Worm (Caenorhabditis elegans) whole organism, young adult: ENCODE data around the gene ergi-2.

Source experiments
- B0261.1 ChIP-seq: sonication (generic microtip); optimal IDR thresholded peaks from 2 replicates; lab custom pipeline; 2016; ENCODE audit warnings: mild to moderate bottlenecking, missing genetic modification characterization, moderate library complexity, missing compliant biosample characterization
- C06A6.2 ChIP-seq: fragments of 200-800 bp; sonication (Bioruptor generic); conservative IDR thresholded peaks from 2 replicates; pipeline ENCODE4 v1.3.6; 2022; ENCODE audit warnings: missing genetic modification characterization, missing compliant biosample characterization
- K11D2.4 ChIP-seq: fragments of 200-800 bp; sonication (Bioruptor generic); IDR thresholded peaks from 2 replicates; pipeline ENCODE4 v1.3.6; 2022; ENCODE audit warnings: missing genetic modification reagents, missing genetic modification characterization, missing compliant biosample characterization
- ama-1 ChIP-seq, 3 experiments: fragments of 150-350 bp in 1 of 3; sonication (generic microtip) in 2 of 3; optimal IDR thresholded peaks; 2 replicates each; lab custom pipeline; 2014 to 2018; ENCODE audit warnings: missing biosample characterization in 2 of 3, missing genetic modification characterization in 2 of 3, missing genetic modification reagents in 2 of 3
- cebp-2 ChIP-seq: fragments of 200-800 bp; sonication (Bioruptor generic); IDR thresholded peaks from 2 replicates; pipeline ENCODE4 v1.3.6; 2022; ENCODE audit warnings: missing genetic modification characterization, missing compliant biosample characterization
- chd-7 ChIP-seq: sonication (generic microtip); optimal IDR thresholded peaks from 2 replicates; lab custom pipeline; 2016; ENCODE audit warnings: mild to moderate bottlenecking, missing genetic modification characterization, moderate library complexity, missing compliant biosample characterization
- hmg-1.2 ChIP-seq: fragments of 200-800 bp; sonication (Bioruptor generic); IDR thresholded peaks from 2 replicates; pipeline ENCODE4 v1.3.6; 2022; ENCODE audit warnings: missing genetic modification reagents, missing genetic modification characterization, missing compliant biosample characterization
- pha-4 ChIP-seq: fragments of 150-350 bp; sonication (generic microtip); optimal IDR thresholded peaks from 2 replicates; lab custom pipeline; 2014; ENCODE audit warnings: missing biosample characterization, missing genetic modification reagents, missing genetic modification characterization
- snpc-3.4 ChIP-seq: sonication (generic microtip); optimal IDR thresholded peaks from 2 replicates; lab custom pipeline; 2017; ENCODE audit warnings: missing genetic modification characterization, mild to moderate bottlenecking, missing compliant biosample characterization, antibody characterized with exemption, moderate library complexity, missing genotype, missing genetic modification reagents
- snpc-4 ChIP-seq, 5 experiments: fragments of 150-350 bp in 1 of 5; sonication (generic microtip) in 4 of 5; optimal IDR thresholded peaks; 2 replicates each; lab custom pipeline; 2014 to 2018; ENCODE audit warnings: missing genetic modification characterization in 5 of 5, missing biosample characterization in 3 of 5, antibody characterized with exemption in 2 of 5, mild to moderate bottlenecking in 2 of 5, missing compliant biosample characterization in 2 of 5, missing genotype in 2 of 5, moderate library complexity in 2 of 5, missing genetic modification reagents in 1 of 5
- sptf-2 ChIP-seq: fragments of 200-800 bp; sonication (Bioruptor generic); optimal IDR thresholded peaks from 2 replicates; lab custom pipeline; 2018; ENCODE audit warnings: mild to moderate bottlenecking, missing genetic modification characterization, missing compliant biosample characterization
- unc-130 ChIP-seq: sonication (generic microtip); optimal IDR thresholded peaks from 2 replicates; lab custom pipeline; 2016; ENCODE audit warnings: missing genetic modification reagents, missing genetic modification characterization, missing compliant biosample characterization
- unc-62 ChIP-seq: fragments of 150-350 bp; optimal IDR thresholded peaks from 2 replicates; lab custom pipeline; 2014; ENCODE audit warnings: missing biosample characterization, missing genetic modification reagents, missing genetic modification characterization
- ztf-22 ChIP-seq: fragments of 200-800 bp; sonication (Bioruptor generic); optimal IDR thresholded peaks from 2 replicates; lab custom pipeline; 2018; ENCODE audit warnings: mild to moderate bottlenecking, missing genetic modification characterization, moderate library complexity, missing compliant biosample characterization

ce11 chrX:14993744-14994143 is 13.4 kb downstream of the ergi-2 start:
- TF ChIP-seq cebp-2 (GFP tag; lab: Robert Waterston, UW) (no peak), B0261.1 (tag; lab: Kevin White, UChicago) (no peak), sptf-2 (no peak), snpc-3.4 (tag; lab: Kevin White, UChicago) (no peak), pha-4 (no peak), ama-1 (optimal IDR thresholded peaks at IDR 0.05; lab: Kevin White, UChicago) (no peak), ama-1 (GFP tag; optimal IDR thresholded peaks at IDR 0.05; lab: Kevin White, UChicago) (no peak), C06A6.2 (GFP tag; lab: Robert Waterston, UW) (no peak), unc-62 (GFP tag; lab: Kevin White, UChicago) (no peak), hmg-1.2 (GFP tag; lab: Robert Waterston, UW) (no peak), snpc-4 (GFP tag; optimal IDR thresholded peaks at IDR 0.05; lab: Kevin White, UChicago) (no peak), snpc-4 (tag; optimal IDR thresholded peaks at IDR 0.05; lab: Kevin White, UChicago) (no peak), chd-7 (tag; lab: Kevin White, UChicago) (no peak), unc-130 (GFP tag; lab: Kevin White, UChicago) (no peak), ztf-22 (GFP tag; lab: Kevin White, UChicago) (no peak), K11D2.4 (GFP tag; lab: Robert Waterston, UW) (no peak)
